Worm (Caenorhabditis elegans): ENCODE data around the gene cdh-9.
A peak's percentile ranks its signal among the peaks of the same experiment; 100 is the strongest.

The cdh-9 gene

ce11 chrX:16634103-16634502 is 39.1 kb downstream of the cdh-9 start:
- TF ChIP-seq elt-2 (tag; optimal IDR thresholded peaks at IDR 0.05) = no peak
- TF ChIP-seq pqm-1 (tag; optimal IDR thresholded peaks at IDR 0.05) = no peak
- no peak for TF ChIP-seq nhr-76 (tag; optimal IDR thresholded peaks at IDR 0.05)
- no peak for TF ChIP-seq alr-1 (tag; optimal IDR thresholded peaks at IDR 0.05; ENCODE audit: borderline replicate concordance)
- TF ChIP-seq sup-37 (GFP tag; optimal IDR thresholded peaks at IDR 0.05) = no peak
- TF ChIP-seq lin-13 (GFP tag; optimal IDR thresholded peaks at IDR 0.05) = no peak
- no peak for TF ChIP-seq dpl-1 (GFP tag; optimal IDR thresholded peaks at IDR 0.05)
- no peak for TF ChIP-seq unc-30 (tag; optimal IDR thresholded peaks at IDR 0.05)
- no peak for TF ChIP-seq lin-35 (GFP tag; optimal IDR thresholded peaks at IDR 0.05)
- no peak for TF ChIP-seq ceh-8 (GFP tag; optimal IDR thresholded peaks at IDR 0.05)
- TF ChIP-seq irx-1 (tag; optimal IDR thresholded peaks at IDR 0.05) = no peak
- TF ChIP-seq egl-27 (tag; optimal IDR thresholded peaks at IDR 0.05) = no peak
- no peak for TF ChIP-seq fkh-10 (GFP tag; optimal IDR thresholded peaks at IDR 0.05)

ce11 chrX:16634708-16635107 is 39.7 kb downstream of the cdh-9 start:
- TF ChIP-seq nhr-28 (tag; optimal IDR thresholded peaks at IDR 0.05) = no peak
- peak; percentile 90 for TF ChIP-seq mep-1 (tag; optimal IDR thresholded peaks at IDR 0.05)
- TF ChIP-seq unc-130 (tag; optimal IDR thresholded peaks at IDR 0.05) = peak; percentile 46
- peak; percentile 77 for TF ChIP-seq unc-86 (tag; optimal IDR thresholded peaks at IDR 0.05)
- no peak for TF ChIP-seq efl-3 (GFP tag; optimal IDR thresholded peaks at IDR 0.05)
- TF ChIP-seq pqm-1 (tag; optimal IDR thresholded peaks at IDR 0.05) = no peak
- no peak for TF ChIP-seq nhr-12 (tag; optimal IDR thresholded peaks at IDR 0.05)
- no peak for TF ChIP-seq ama-1 (optimal IDR thresholded peaks at IDR 0.05)
- no peak for TF ChIP-seq unc-98 (GFP tag; IDR thresholded peaks at IDR 0.05)
- TF ChIP-seq swsn-7 (tag; optimal IDR thresholded peaks at IDR 0.05) = peak; percentile 89
- peak; percentile 78 for TF ChIP-seq ceh-8 (GFP tag; optimal IDR thresholded peaks at IDR 0.05)
- peak; percentile 50 for TF ChIP-seq pax-3 (tag; optimal IDR thresholded peaks at IDR 0.05)
- TF ChIP-seq fkh-10 (GFP tag; optimal IDR thresholded peaks at IDR 0.05) = peak; percentile 77
- TF ChIP-seq lin-13 (GFP tag; optimal IDR thresholded peaks at IDR 0.05) = peak; percentile 64
- peak; percentile 38 for TF ChIP-seq zip-4 (GFP tag; optimal IDR thresholded peaks at IDR 0.05)
- TF ChIP-seq ztf-11 (tag; optimal IDR thresholded peaks at IDR 0.05) = peak in 1 of 2 experiments; percentile 70
- peak; percentile 50; the same call in 1 of the 2 replicates for TF ChIP-seq grh-1 (GFP tag; IDR thresholded peaks at IDR 0.05)
- no peak for TF ChIP-seq sup-37 (GFP tag; optimal IDR thresholded peaks at IDR 0.05)
- TF ChIP-seq dpl-1 (GFP tag; optimal IDR thresholded peaks at IDR 0.05) = peak; percentile 9 to 32 (median 30)
- peak; percentile 82 for TF ChIP-seq dsc-1 (tag; optimal IDR thresholded peaks at IDR 0.05)
- no peak for TF ChIP-seq unc-62 (GFP tag; optimal IDR thresholded peaks at IDR 0.05)
- TF ChIP-seq alr-1 (tag; optimal IDR thresholded peaks at IDR 0.05; ENCODE audit: borderline replicate concordance) = no peak
- TF ChIP-seq egl-13 (tag; optimal IDR thresholded peaks at IDR 0.05) = peak; percentile 75
- peak; percentile 82 for TF ChIP-seq fos-1 (tag; optimal IDR thresholded peaks at IDR 0.05)
- TF ChIP-seq fkh-8 (tag; optimal IDR thresholded peaks at IDR 0.05) = peak; percentile 85
- peak; percentile 60 for TF ChIP-seq lir-3 (tag; optimal IDR thresholded peaks at IDR 0.05; ENCODE audit: poor library complexity)
- peak; percentile 68 for TF ChIP-seq ceh-88 (GFP tag; IDR thresholded peaks at IDR 0.05)
- TF ChIP-seq nhr-76 (tag; optimal IDR thresholded peaks at IDR 0.05) = no peak
- TF ChIP-seq ztf-4 (tag; optimal IDR thresholded peaks at IDR 0.05) = peak; percentile 25
- peak; percentile 61 for TF ChIP-seq elt-2 (tag; optimal IDR thresholded peaks at IDR 0.05)
- TF ChIP-seq snu-23 (GFP tag; optimal IDR thresholded peaks at IDR 0.05) = peak; percentile 92
- TF ChIP-seq Y116A8C.19 (tag; optimal IDR thresholded peaks at IDR 0.05; ENCODE audit: borderline replicate concordance) = no peak
- TF ChIP-seq nhr-47 (tag; optimal IDR thresholded peaks at IDR 0.05) = peak; percentile 89
- TF ChIP-seq efl-1 (optimal IDR thresholded peaks at IDR 0.05) = peak; percentile 40
- no peak for TF ChIP-seq efl-1 (GFP tag; optimal IDR thresholded peaks at IDR 0.05 in 1 of 2)
- no peak for TF ChIP-seq C34B4.2 (tag; optimal IDR thresholded peaks at IDR 0.05)
- TF ChIP-seq elt-3 (tag; optimal IDR thresholded peaks at IDR 0.05) = peak in 2 of 6 experiments; percentile 13 to 85
- TF ChIP-seq mdl-1 (tag; optimal IDR thresholded peaks at IDR 0.05) = peak in 1 of 2 experiments; percentile 75
- peak; percentile 81 to 91 (median 90) for TF ChIP-seq ceh-82 (tag; optimal IDR thresholded peaks at IDR 0.05)
- peak; percentile 53 for TF ChIP-seq hpl-2 (GFP tag; optimal IDR thresholded peaks at IDR 0.05)
- TF ChIP-seq tlp-1 (tag; optimal IDR thresholded peaks at IDR 0.05) = no peak
- TF ChIP-seq sox-4 (tag; optimal IDR thresholded peaks at IDR 0.05) = peak; percentile 76
- no peak for TF ChIP-seq nhr-11 (tag; optimal IDR thresholded peaks at IDR 0.05)
- TF ChIP-seq nhr-20 (tag; optimal IDR thresholded peaks at IDR 0.05) = peak; percentile 85
- peak; percentile 82 for TF ChIP-seq nhr-19 (GFP tag; conservative IDR thresholded peaks at IDR 0.05)
- peak; percentile 87 for TF ChIP-seq jun-1 (tag; optimal IDR thresholded peaks at IDR 0.05)

Data from whole organism, L1 larva.